Fruit fly (Drosophila melanogaster): ENCODE data around the gene CG4669.

The CG4669 gene

dm6 chr3L:5243236-5243635 is 9.0 kb downstream of the CG4669 start (continued):
- TF ChIP-seq brk (GFP tag; optimal IDR thresholded peaks at IDR 0.05) (no peak), Vsx2 (GFP tag; optimal IDR thresholded peaks at IDR 0.05; ENCODE audit: partially characterized antibody) (no peak), dmrt93B (GFP tag; optimal IDR thresholded peaks at IDR 0.05) (peak; percentile 16), h (GFP tag; optimal IDR thresholded peaks at IDR 0.05) (peak; percentile 28), N (GFP tag; optimal IDR thresholded peaks at IDR 0.05) (no peak)

dm6 chr3L:5246747-5247454 is 12.6 kb downstream of the CG4669 start:
- TF ChIP-seq HLH106 (tag; optimal IDR thresholded peaks at IDR 0.05) (peak; percentile 34), Sp1 (GFP tag; optimal IDR thresholded peaks at IDR 0.05) (peak; percentile 7), jim (GFP tag; optimal IDR thresholded peaks at IDR 0.05) (no peak)

dm6 chr3L:5247923-5248821 is 13.9 kb downstream of the CG4669 start:
- peak; percentile 28 for TF ChIP-seq sv (GFP tag; optimal IDR thresholded peaks at IDR 0.05)
- TF ChIP-seq usp (GFP tag; optimal IDR thresholded peaks at IDR 0.05), result no peak
- no peak for TF ChIP-seq Abd-B (GFP tag; optimal IDR thresholded peaks at IDR 0.05)
- TF ChIP-seq Vsx2 (GFP tag; optimal IDR thresholded peaks at IDR 0.05; ENCODE audit: partially characterized antibody), result peak; percentile 8
- peak; percentile 66 for TF ChIP-seq dmrt93B (GFP tag; optimal IDR thresholded peaks at IDR 0.05)
- TF ChIP-seq dsf (GFP tag; optimal IDR thresholded peaks at IDR 0.05; ENCODE audit: borderline replicate concordance), result no peak
- TF ChIP-seq HLH106 (tag; optimal IDR thresholded peaks at IDR 0.05), result peak; percentile 76
- TF ChIP-seq lola (GFP tag; optimal IDR thresholded peaks at IDR 0.05), result no peak
- TF ChIP-seq Dif (GFP tag; optimal IDR thresholded peaks at IDR 0.05; ENCODE audit: partially characterized antibody), result peak; percentile 28
- peak; percentile 47 for TF ChIP-seq Hnf4 (GFP tag; optimal IDR thresholded peaks at IDR 0.05)
- TF ChIP-seq GATAd (GFP tag; optimal IDR thresholded peaks at IDR 0.05), result no peak
- peak; percentile 9 for TF ChIP-seq psq (GFP tag; optimal IDR thresholded peaks at IDR 0.05)
- TF ChIP-seq rgr (GFP tag; optimal IDR thresholded peaks at IDR 0.05), result peak; percentile 59
- peak; percentile 68 for TF ChIP-seq OdsH (GFP tag; optimal IDR thresholded peaks at IDR 0.05)
- TF ChIP-seq fru (GFP tag; optimal IDR thresholded peaks at IDR 0.05), result peak; percentile 77
- peak; percentile 78 for TF ChIP-seq ey (GFP tag; optimal IDR thresholded peaks at IDR 0.05)
- peak; percentile 74 for TF ChIP-seq h (GFP tag; optimal IDR thresholded peaks at IDR 0.05)
- TF ChIP-seq CrebA (GFP tag; optimal IDR thresholded peaks at IDR 0.05; ENCODE audit: borderline replicate concordance), result no peak
- peak; percentile 41 for TF ChIP-seq Sp1 (GFP tag; optimal IDR thresholded peaks at IDR 0.05)
- no peak for TF ChIP-seq dl (GFP tag; optimal IDR thresholded peaks at IDR 0.05; ENCODE audit: insufficient read depth in 1 of 2, partially characterized antibody in 2 of 2)
- peak; percentile 37 for TF ChIP-seq CG32264 (GFP tag; optimal IDR thresholded peaks at IDR 0.05)
- no peak for TF ChIP-seq sage (GFP tag; optimal IDR thresholded peaks at IDR 0.05)
- no peak for TF ChIP-seq Jra (GFP tag; optimal IDR thresholded peaks at IDR 0.05)
- no peak for TF ChIP-seq tai (GFP tag; optimal IDR thresholded peaks at IDR 0.05)
- TF ChIP-seq br (GFP tag; optimal IDR thresholded peaks at IDR 0.05), result peak; percentile 64
- TF ChIP-seq pan (optimal IDR thresholded peaks at IDR 0.05), result peak; percentile 67
- TF ChIP-seq Rel (GFP tag; optimal IDR thresholded peaks at IDR 0.05), result no peak
- TF ChIP-seq Rel (tag; optimal IDR thresholded peaks at IDR 0.05), result peak; percentile 37
- TF ChIP-seq CG9705 (GFP tag; optimal IDR thresholded peaks at IDR 0.05), result no peak
- TF ChIP-seq brk (GFP tag; optimal IDR thresholded peaks at IDR 0.05), result no peak
- no peak for TF ChIP-seq N (GFP tag; optimal IDR thresholded peaks at IDR 0.05)
- TF ChIP-seq Dfd (GFP tag; optimal IDR thresholded peaks at IDR 0.05), result no peak
- TF ChIP-seq Hr78 (GFP tag; optimal IDR thresholded peaks at IDR 0.05), result no peak
- peak; percentile 10 for TF ChIP-seq Mio (GFP tag; optimal IDR thresholded peaks at IDR 0.05)
- peak in 1 of 2 experiments; percentile 71 for TF ChIP-seq foxo (GFP tag; optimal IDR thresholded peaks at IDR 0.05)
- peak; percentile 6 for TF ChIP-seq woc (GFP tag; optimal IDR thresholded peaks at IDR 0.05)
- TF ChIP-seq jim (GFP tag; optimal IDR thresholded peaks at IDR 0.05), result no peak
- no peak for TF ChIP-seq Myc (optimal IDR thresholded peaks at IDR 0.05)
- TF ChIP-seq Hr83 (GFP tag; optimal IDR thresholded peaks at IDR 0.05; ENCODE audit: poor library complexity, severe bottlenecking), result peak; percentile 18

Data from whole organism, wandering third instar larva.